Worm (Caenorhabditis elegans): ENCODE measurements around the gene Y57G11C.1147.

The Y57G11C.1147 gene

ce11 chrIV:14793900-14794624, 3.3 kb downstream of the Y57G11C.1147 start (continued):
- TF ChIP-seq sma-9 (GFP tag; optimal IDR thresholded peaks at IDR 0.05) (peak; percentile 38), sma-9 (tag; optimal IDR thresholded peaks at IDR 0.05) (no peak), nhr-23 (tag; optimal IDR thresholded peaks at IDR 0.05) (no peak), ceh-82 (tag; optimal IDR thresholded peaks at IDR 0.05) (no peak), fos-1 (tag; optimal IDR thresholded peaks at IDR 0.05) (peak; percentile 50), sem-4 (tag; optimal IDR thresholded peaks at IDR 0.05) (peak; percentile 38), mab-5 (tag; optimal IDR thresholded peaks at IDR 0.05) (no peak), ZK546.5 (tag; optimal IDR thresholded peaks at IDR 0.05) (no peak), lin-11 (tag; optimal IDR thresholded peaks at IDR 0.05) (no peak), Y55F3AM.14 (GFP tag; optimal IDR thresholded peaks at IDR 0.05) (no peak), unc-39 (tag; optimal IDR thresholded peaks at IDR 0.05) (no peak), dmd-4 (tag; optimal IDR thresholded peaks at IDR 0.05) (no peak)

- TF ChIP-seq ama-1 (optimal IDR thresholded peaks at IDR 0.05) = peak; percentile 45
- no peak for TF ChIP-seq alr-1 (tag; optimal IDR thresholded peaks at IDR 0.05)
- TF ChIP-seq ztf-1 (GFP tag; conservative IDR thresholded peaks at IDR 0.05) = no peak
- TF ChIP-seq lsy-2 (tag; optimal IDR thresholded peaks at IDR 0.05) = peak in 1 of 2 experiments; percentile 33
Observed at ce11 chrIV:14792602-14793232, 4.6 kb downstream of the Y57G11C.1147 start, which contains the start of gene gdi-1. Gene gdi-1 (minus strand): TSS chrIV:14792887.

- TF ChIP-seq lin-11 (tag; optimal IDR thresholded peaks at IDR 0.05) (no peak), blmp-1 (tag; optimal IDR thresholded peaks at IDR 0.05; ENCODE audit: insufficient read depth) (no peak), unc-55 (GFP tag; optimal IDR thresholded peaks at IDR 0.05) (no peak), sma-3 (GFP tag; optimal IDR thresholded peaks at IDR 0.05) (no peak), ama-1 (optimal IDR thresholded peaks at IDR 0.05) (peak; percentile 18), lsy-2 (tag; optimal IDR thresholded peaks at IDR 0.05) (peak in 1 of 2 experiments; percentile 13), alr-1 (tag; optimal IDR thresholded peaks at IDR 0.05) (no peak)
Observed at ce11 chrIV:14790579-14790978, 6.7 kb downstream of the Y57G11C.1147 start.

ce11 chrIV:14786374-14787136, 10.8 kb downstream of the Y57G11C.1147 start, which contains the start of gene melo-1:
Gene melo-1 (plus strand): TSS chrIV:14787031.
- TF ChIP-seq nhr-25 (tag; optimal IDR thresholded peaks at IDR 0.05) = peak; percentile 17
- peak; percentile 4 for TF ChIP-seq sma-9 (GFP tag; optimal IDR thresholded peaks at IDR 0.05)
- no peak for TF ChIP-seq sma-9 (tag; optimal IDR thresholded peaks at IDR 0.05)
- TF ChIP-seq nhr-21 (tag; optimal IDR thresholded peaks at IDR 0.05) = no peak
- peak; percentile 39 for TF ChIP-seq sma-3 (GFP tag; optimal IDR thresholded peaks at IDR 0.05)
- peak; percentile 60 for TF ChIP-seq gmeb-1 (tag; optimal IDR thresholded peaks at IDR 0.05)
- TF ChIP-seq F13H6.1 (tag; optimal IDR thresholded peaks at IDR 0.05) = peak; percentile 55
- peak; percentile 14 for TF ChIP-seq nhr-6 (tag; optimal IDR thresholded peaks at IDR 0.05)
- no peak for TF ChIP-seq mbf-1 (tag; optimal IDR thresholded peaks at IDR 0.05)
- TF ChIP-seq fos-1 (tag; optimal IDR thresholded peaks at IDR 0.05) = peak; percentile 32
- TF ChIP-seq lin-13 (GFP tag; optimal IDR thresholded peaks at IDR 0.05) = peak; percentile 36
- peak; percentile 25 for TF ChIP-seq ama-1 (optimal IDR thresholded peaks at IDR 0.05)
- peak; percentile 22 for TF ChIP-seq nhr-129 (tag; optimal IDR thresholded peaks at IDR 0.05)
- TF ChIP-seq C34F6.9 (tag; optimal IDR thresholded peaks at IDR 0.05) = peak; percentile 90
- TF ChIP-seq mab-5 (tag; optimal IDR thresholded peaks at IDR 0.05) = peak; percentile 23
- TF ChIP-seq egl-27 (tag; optimal IDR thresholded peaks at IDR 0.05) = peak; percentile 5
- TF ChIP-seq unc-55 (GFP tag; optimal IDR thresholded peaks at IDR 0.05) = peak; percentile 56
- TF ChIP-seq lin-11 (tag; optimal IDR thresholded peaks at IDR 0.05) = no peak
- TF ChIP-seq crh-2 (tag; optimal IDR thresholded peaks at IDR 0.05) = peak; percentile 86
- TF ChIP-seq unc-62 (GFP tag; optimal IDR thresholded peaks at IDR 0.05) = no peak
- peak in 1 of 2 experiments; percentile 62 for TF ChIP-seq lsy-2 (tag; optimal IDR thresholded peaks at IDR 0.05)

Data from whole organism, L2 larva.